Worm (Caenorhabditis elegans) whole organism, early embryonic: ENCODE data around the gene nhr-1.

Experiments used
- B0310.2 ChIP-seq: sonication (generic microtip); optimal IDR thresholded peaks from 2 replicates; lab custom pipeline; 2016; ENCODE audit warnings: mild to moderate bottlenecking, missing genetic modification characterization, missing compliant biosample characterization
- ama-1 ChIP-seq: fragments of 150-350 bp; optimal IDR thresholded peaks from 2 replicates; lab custom pipeline; 2014
- ceh-13 ChIP-seq: fragments of 200-800 bp; sonication (Bioruptor generic); optimal IDR thresholded peaks from 2 replicates; lab custom pipeline; 2018; ENCODE audit warnings: mild to moderate bottlenecking, missing genetic modification characterization, missing compliant biosample characterization
- ceh-36 ChIP-seq: sonication (generic microtip); optimal IDR thresholded peaks from 2 replicates; lab custom pipeline; 2016; ENCODE audit warnings: missing genetic modification characterization, inconsistent platforms, missing compliant biosample characterization
- flt-1 ChIP-seq: fragments of 200-800 bp; sonication (Bioruptor generic); IDR thresholded peaks from 2 replicates; pipeline ENCODE4 v1.3.6; 2022; ENCODE audit warnings: missing genetic modification characterization, missing compliant biosample characterization
- hmbx-1 ChIP-seq: sonication (generic microtip); optimal IDR thresholded peaks from 2 replicates; lab custom pipeline; 2016; ENCODE audit warnings: mild to moderate bottlenecking, missing genetic modification characterization, missing compliant biosample characterization
- sea-1 ChIP-seq: fragments of 200-800 bp; sonication (Bioruptor generic); conservative IDR thresholded peaks from 2 replicates; pipeline ENCODE4 v1.3.6; 2022; ENCODE audit warnings: missing genetic modification characterization, missing compliant biosample characterization
- tbx-11 ChIP-seq: fragments of 200-800 bp; sonication (Bioruptor generic); IDR thresholded peaks from 2 replicates; pipeline ENCODE4 v1.3.6; 2022; ENCODE audit warnings: missing genetic modification characterization, missing compliant biosample characterization
- tbx-37 ChIP-seq: fragments of 200-800 bp; sonication (Bioruptor generic); conservative IDR thresholded peaks from 2 replicates; pipeline ENCODE4 v1.3.6; 2022; ENCODE audit warnings: missing genetic modification reagents, missing genetic modification characterization, missing compliant biosample characterization
- tra-4 ChIP-seq: sonication (generic microtip); optimal IDR thresholded peaks from 2 replicates; lab custom pipeline; 2017; ENCODE audit warnings: missing genetic modification characterization, missing compliant biosample characterization

ce11 chrX:17562195-17562594, 48.3 kb downstream of the nhr-1 start:
- no peak for TF ChIP-seq tbx-11 (GFP tag; lab: Robert Waterston, UW)
- TF ChIP-seq tra-4 (tag; lab: Kevin White, UChicago) = no peak
- no peak for TF ChIP-seq ama-1 (lab: Kevin White, UChicago)
- no peak for TF ChIP-seq flt-1 (GFP tag; lab: Robert Waterston, UW)
- no peak for TF ChIP-seq ceh-36 (tag; lab: Kevin White, UChicago)
- TF ChIP-seq tbx-37 (GFP tag; lab: Robert Waterston, UW) = no peak
- no peak for TF ChIP-seq ceh-13 (GFP tag; lab: Kevin White, UChicago)
- no peak for TF ChIP-seq sea-1 (GFP tag; lab: Robert Waterston, UW)
- no peak for TF ChIP-seq hmbx-1 (tag; lab: Kevin White, UChicago)
- TF ChIP-seq B0310.2 (tag; lab: Kevin White, UChicago) = no peak
